Worm (Caenorhabditis elegans) whole organism, late embryonic: ENCODE results near the gene ZC487.2.

ENCODE experiments used
- C08G9.2 ChIP-seq: sonication (generic microtip); optimal IDR thresholded peaks from 2 replicates; lab custom pipeline; 2016; ENCODE audit warnings: mild to moderate bottlenecking, missing genetic modification characterization, moderate library complexity, missing compliant biosample characterization
- C38D4.7 ChIP-seq: fragments of 200-800 bp; sonication (Bioruptor generic); optimal IDR thresholded peaks from 2 replicates; lab custom pipeline; 2018; ENCODE audit warnings: mild to moderate bottlenecking, missing genetic modification characterization, moderate library complexity, missing compliant biosample characterization
- F13H6.1 ChIP-seq: sonication (generic microtip); optimal IDR thresholded peaks from 2 replicates; lab custom pipeline; 2016; ENCODE audit warnings: missing genetic modification characterization, missing compliant biosample characterization
- K09A11.1 ChIP-seq: sonication (generic microtip); optimal IDR thresholded peaks from 2 replicates; lab custom pipeline; 2017; ENCODE audit warnings: antibody characterized with exemption, mild to moderate bottlenecking, missing genetic modification characterization, missing compliant biosample characterization; ENCODE audit not compliant: insufficient read depth
- Y22D7AL.16 ChIP-seq: sonication (generic microtip); optimal IDR thresholded peaks from 2 replicates; lab custom pipeline; 2016; ENCODE audit warnings: missing genetic modification characterization, missing compliant biosample characterization
- ahr-1 ChIP-seq: sonication (generic microtip); optimal IDR thresholded peaks from 2 replicates; lab custom pipeline; 2016; ENCODE audit warnings: missing genetic modification characterization, missing compliant biosample characterization
- ceh-18 ChIP-seq: sonication (generic microtip); optimal IDR thresholded peaks from 2 replicates; lab custom pipeline; 2016; ENCODE audit warnings: missing genetic modification characterization, missing compliant biosample characterization
- ceh-2 ChIP-seq: sonication (generic microtip); optimal IDR thresholded peaks from 2 replicates; lab custom pipeline; 2016; ENCODE audit warnings: missing genotype, missing genetic modification characterization, missing compliant biosample characterization
- ceh-24 ChIP-seq: sonication (generic microtip); optimal IDR thresholded peaks from 2 replicates; lab custom pipeline; 2016; ENCODE audit warnings: mild to moderate bottlenecking, missing genetic modification characterization, missing compliant biosample characterization
- ceh-30 ChIP-seq: fragments of 150-350 bp; optimal IDR thresholded peaks from 2 replicates; lab custom pipeline; 2014; ENCODE audit warnings: missing biosample characterization, missing genetic modification characterization
- ceh-31 ChIP-seq: sonication (generic microtip); optimal IDR thresholded peaks from 2 replicates; lab custom pipeline; 2016; ENCODE audit warnings: missing genetic modification characterization, missing compliant biosample characterization
- ceh-34 ChIP-seq: sonication (generic microtip); optimal IDR thresholded peaks from 2 replicates; lab custom pipeline; 2016; ENCODE audit warnings: mild to moderate bottlenecking, missing genetic modification characterization, missing compliant biosample characterization
- ceh-48 ChIP-seq: sonication (generic microtip); optimal IDR thresholded peaks from 2 replicates; lab custom pipeline; 2016; ENCODE audit warnings: missing genetic modification characterization, inconsistent platforms, missing compliant biosample characterization
- ceh-6 ChIP-seq: fragments of 200-800 bp; sonication (Bioruptor generic); optimal IDR thresholded peaks from 2 replicates; lab custom pipeline; 2018; ENCODE audit warnings: mild to moderate bottlenecking, missing genetic modification characterization, missing compliant biosample characterization
- ceh-9 ChIP-seq: sonication (generic microtip); optimal IDR thresholded peaks from 2 replicates; lab custom pipeline; 2016; ENCODE audit warnings: mild to moderate bottlenecking, missing genetic modification characterization, inconsistent platforms, missing compliant biosample characterization
- che-1 ChIP-seq: sonication (generic microtip); optimal IDR thresholded peaks from 2 replicates; lab custom pipeline; 2016; ENCODE audit warnings: mild to moderate bottlenecking, missing genetic modification characterization, missing compliant biosample characterization
- elt-2 ChIP-seq: sonication (generic microtip); optimal IDR thresholded peaks from 2 replicates; lab custom pipeline; 2016; ENCODE audit warnings: missing genetic modification reagents, missing genetic modification characterization, missing compliant biosample characterization
- elt-4 ChIP-seq: sonication (generic microtip); optimal IDR thresholded peaks from 2 replicates; lab custom pipeline; 2016; ENCODE audit warnings: missing genetic modification characterization, missing compliant biosample characterization
- ets-4 ChIP-seq: sonication (generic microtip); optimal IDR thresholded peaks from 2 replicates; lab custom pipeline; 2016; ENCODE audit warnings: missing genetic modification characterization, missing compliant biosample characterization
- eyg-1 ChIP-seq: sonication (generic microtip); optimal IDR thresholded peaks from 2 replicates; lab custom pipeline; 2016; ENCODE audit warnings: missing genotype, missing genetic modification characterization, missing compliant biosample characterization
- fkh-10 ChIP-seq: fragments of 150-350 bp; optimal IDR thresholded peaks from 2 replicates; lab custom pipeline; 2014; ENCODE audit warnings: missing biosample characterization, missing genetic modification reagents, missing genetic modification characterization
- gmeb-2 ChIP-seq: sonication (generic microtip); optimal IDR thresholded peaks from 2 replicates; lab custom pipeline; 2016; ENCODE audit warnings: missing genetic modification characterization, inconsistent platforms, missing compliant biosample characterization
- hlh-15 ChIP-seq: sonication (generic microtip); optimal IDR thresholded peaks from 2 replicates; lab custom pipeline; 2016; ENCODE audit warnings: missing genetic modification characterization, missing compliant biosample characterization
- hlh-30 ChIP-seq: sonication (generic microtip); optimal IDR thresholded peaks from 2 replicates; lab custom pipeline; 2017; ENCODE audit warnings: antibody characterized with exemption, missing genetic modification characterization, missing compliant biosample characterization; ENCODE audit not compliant: insufficient read depth
- madf-2 ChIP-seq: sonication (generic microtip); optimal IDR thresholded peaks from 2 replicates; lab custom pipeline; 2017; ENCODE audit warnings: missing genetic modification characterization, missing compliant biosample characterization
- mec-3 ChIP-seq: sonication (generic microtip); optimal IDR thresholded peaks from 2 replicates; lab custom pipeline; 2016; ENCODE audit warnings: borderline replicate concordance, missing genetic modification characterization, missing compliant biosample characterization
- nfya-1 ChIP-seq: sonication (generic microtip); optimal IDR thresholded peaks from 2 replicates; lab custom pipeline; 2017; ENCODE audit warnings: missing genetic modification characterization, mild to moderate bottlenecking, missing compliant biosample characterization, antibody characterized with exemption, moderate library complexity
- pag-3 ChIP-seq: sonication (generic microtip); optimal IDR thresholded peaks from 2 replicates; lab custom pipeline; 2016; ENCODE audit warnings: missing compliant biosample characterization, missing genetic modification characterization, borderline replicate concordance
- pat-9 ChIP-seq: fragments of 200-800 bp; sonication (Bioruptor generic); optimal IDR thresholded peaks from 2 replicates; lab custom pipeline; 2018; ENCODE audit warnings: mild to moderate bottlenecking, missing genetic modification characterization, moderate library complexity, missing compliant biosample characterization
- pax-1 ChIP-seq: fragments of 150-350 bp; optimal IDR thresholded peaks from 2 replicates; lab custom pipeline; 2014; ENCODE audit warnings: missing biosample characterization, missing genetic modification characterization
- pha-4 ChIP-seq: fragments of 150-350 bp; optimal IDR thresholded peaks from 2 replicates; lab custom pipeline; 2018; ENCODE audit warnings: missing biosample characterization, missing genetic modification reagents, missing genetic modification characterization
- pros-1 ChIP-seq: fragments of 150-350 bp; optimal IDR thresholded peaks from 2 replicates; lab custom pipeline; 2014; ENCODE audit warnings: missing biosample characterization, missing genetic modification reagents, missing genetic modification characterization
- ref-2 ChIP-seq: sonication (generic microtip); optimal IDR thresholded peaks from 2 replicates; lab custom pipeline; 2016; ENCODE audit warnings: missing genetic modification characterization, missing compliant biosample characterization
- rnt-1 ChIP-seq: sonication (generic microtip); optimal IDR thresholded peaks from 2 replicates; lab custom pipeline; 2016; ENCODE audit warnings: missing genetic modification characterization, missing compliant biosample characterization
- sdc-2 ChIP-seq: sonication (generic microtip); optimal IDR thresholded peaks from 2 replicates; lab custom pipeline; 2016; ENCODE audit warnings: missing genotype, missing genetic modification characterization, missing compliant biosample characterization
- sox-2 ChIP-seq: fragments of 200-800 bp; sonication (Bioruptor generic); IDR thresholded peaks from 2 replicates; pipeline ENCODE4 v1.3.6; 2022; ENCODE audit warnings: missing genetic modification reagents, missing genetic modification characterization, missing compliant biosample characterization
- tbx-2 ChIP-seq: sonication (generic microtip); optimal IDR thresholded peaks from 2 replicates; lab custom pipeline; 2016; ENCODE audit warnings: missing genetic modification characterization, missing compliant biosample characterization
- tbx-7 ChIP-seq: sonication (generic microtip); optimal IDR thresholded peaks from 2 replicates; lab custom pipeline; 2016; ENCODE audit warnings: missing genotype, missing genetic modification characterization, missing compliant biosample characterization
- unc-55 ChIP-seq: sonication (generic microtip); optimal IDR thresholded peaks from 2 replicates; lab custom pipeline; 2017; ENCODE audit warnings: missing biosample characterization, missing genetic modification reagents, missing genetic modification characterization

Gene ZC487.2

ce11 chrV:6722378-6722777, at the start of gene ZC487.2:
ZC487.2 (minus strand) TSS chrV:6722478.
- TF ChIP-seq sox-2 (GFP tag; lab: Robert Waterston, UW) (no peak), mec-3 (tag; lab: Kevin White, UChicago) (no peak), tbx-2 (tag; lab: Kevin White, UChicago) (no peak)

ce11 chrV:6771645-6772044, 49.4 kb upstream of the ZC487.2 start, which contains the start of gene srh-30:
srh-30 (minus strand) TSS chrV:6771745.
- TF ChIP-seq ceh-34 (tag; lab: Kevin White, UChicago), result no peak
- TF ChIP-seq madf-2 (tag; lab: Kevin White, UChicago), result no peak
- no peak for TF ChIP-seq pros-1
- TF ChIP-seq ceh-48 (tag; lab: Kevin White, UChicago), result no peak
- TF ChIP-seq elt-4 (tag; lab: Kevin White, UChicago), result no peak
- TF ChIP-seq ceh-18 (tag; lab: Kevin White, UChicago), result no peak
- TF ChIP-seq pag-3, result no peak
- TF ChIP-seq nfya-1, result no peak
- TF ChIP-seq fkh-10, result no peak

ce11 chrV:6769440-6769839, 47.2 kb upstream of the ZC487.2 start:
- TF ChIP-seq pha-4, result no peak
- TF ChIP-seq pax-1 (tag; lab: Kevin White, UChicago), result no peak
- no peak for TF ChIP-seq K09A11.1 (tag; lab: Kevin White, UChicago)
- no peak for TF ChIP-seq madf-2 (tag; lab: Kevin White, UChicago)
- TF ChIP-seq ets-4 (tag; lab: Kevin White, UChicago), result no peak
- no peak for TF ChIP-seq ceh-31 (tag; lab: Kevin White, UChicago)
- no peak for TF ChIP-seq elt-2 (tag; lab: Kevin White, UChicago)
- TF ChIP-seq hlh-30 (tag; lab: Kevin White, UChicago), result no peak
- no peak for TF ChIP-seq Y22D7AL.16 (tag; lab: Kevin White, UChicago)
- TF ChIP-seq ref-2, result no peak

ce11 chrV:6768452-6768929, 46.2 kb upstream of the ZC487.2 start, which contains the start of the genes T25F10.1 and clik-1:
T25F10.1 (plus strand) TSS chrV:6768502.
clik-1 (minus strand) TSS chrV:6768732.
- TF ChIP-seq ceh-18 (tag; lab: Kevin White, UChicago) (peak; percentile 89), Y22D7AL.16 (tag; lab: Kevin White, UChicago) (no peak), eyg-1 (no peak), elt-2 (tag; lab: Kevin White, UChicago) (no peak), ceh-24 (tag; lab: Kevin White, UChicago) (no peak), unc-55 (GFP tag; lab: Kevin White, UChicago) (peak; percentile 7), ceh-34 (tag; lab: Kevin White, UChicago) (peak; percentile 41), ceh-30 (tag; lab: Kevin White, UChicago) (no peak), rnt-1 (tag; lab: Kevin White, UChicago) (peak; percentile 65), ceh-9 (tag; lab: Kevin White, UChicago) (no peak), F13H6.1 (tag; lab: Kevin White, UChicago) (peak; percentile 19)

- TF ChIP-seq ceh-6 (GFP tag; lab: Kevin White, UChicago) (no peak), elt-4 (tag; lab: Kevin White, UChicago) (no peak), K09A11.1 (tag; lab: Kevin White, UChicago) (no peak), C38D4.7 (GFP tag; lab: Kevin White, UChicago) (no peak), C08G9.2 (tag; lab: Kevin White, UChicago) (no peak), pat-9 (tag; lab: Kevin White, UChicago) (no peak), pros-1 (no peak), tbx-7 (tag; lab: Kevin White, UChicago) (no peak), fkh-10 (no peak), Y22D7AL.16 (tag; lab: Kevin White, UChicago) (no peak), hlh-15 (no peak), ceh-48 (tag; lab: Kevin White, UChicago) (no peak), gmeb-2 (no peak), che-1 (no peak), madf-2 (tag; lab: Kevin White, UChicago) (no peak), ceh-2 (no peak), ahr-1 (no peak), sdc-2 (no peak)
Measured at ce11 chrV:6767576-6767975, 45.3 kb upstream of the ZC487.2 start.
